Fruit fly (Drosophila melanogaster) whole organism, embryonic: Measurements from ENCODE around the gene CG34056.

Experiments used
- ATbp ChIP-seq: fragments of 200-800 bp; sonication (Bioruptor generic); optimal IDR thresholded peaks from 2 replicates; lab custom pipeline; 2017; ENCODE audit warnings: missing biosample characterization, mild to moderate bottlenecking, missing genetic modification characterization, missing genetic modification reagents
- Aef1 ChIP-seq: fragments of 200-800 bp; sonication (Bioruptor generic); IDR thresholded peaks from 3 replicates; pipeline ENCODE4 v1.3.6; 2022; ENCODE audit warnings: missing biosample characterization, missing genetic modification characterization
- Antp ChIP-seq: fragments of 200-800 bp; sonication (Bioruptor generic); optimal IDR thresholded peaks from 3 replicates; lab custom pipeline; 2016; ENCODE audit warnings: missing biosample characterization, missing genetic modification characterization
- Atf6 ChIP-seq: fragments of 200-800 bp; sonication (Bioruptor generic); IDR thresholded peaks from 2 replicates; pipeline ENCODE4 v1.3.6; 2022; ENCODE audit warnings: missing biosample characterization, missing genetic modification characterization
- Bteb2 ChIP-seq: fragments of 200-800 bp; sonication (Bioruptor generic); optimal IDR thresholded peaks from 2 replicates; lab custom pipeline; 2016; ENCODE audit warnings: missing biosample characterization, missing genetic modification characterization
- CG10209 ChIP-seq: fragments of 200-800 bp; sonication (Bioruptor generic); optimal IDR thresholded peaks from 3 replicates; lab custom pipeline; 2017; ENCODE audit warnings: missing biosample characterization, mild to moderate bottlenecking, missing genetic modification characterization, missing genetic modification reagents
- CG11456 ChIP-seq: fragments of 200-800 bp; sonication (Bioruptor generic); IDR thresholded peaks from 3 replicates; pipeline ENCODE4 v1.3.6; 2022; ENCODE audit warnings: missing biosample characterization, missing genetic modification characterization
- CG11560 ChIP-seq: fragments of 200-800 bp; sonication (Bioruptor generic); IDR thresholded peaks from 3 replicates; pipeline ENCODE4 v1.3.6; 2022; ENCODE audit warnings: missing biosample characterization, missing genetic modification characterization
- CG12071 ChIP-seq: fragments of 200-800 bp; sonication (Bioruptor generic); optimal IDR thresholded peaks from 3 replicates; lab custom pipeline; 2018; ENCODE audit warnings: missing biosample characterization, mild to moderate bottlenecking, missing genetic modification characterization
- CG12391 ChIP-seq: fragments of 200-800 bp; sonication (Bioruptor generic); optimal IDR thresholded peaks from 3 replicates; lab custom pipeline; 2018; ENCODE audit warnings: missing biosample characterization, mild to moderate bottlenecking, missing genetic modification characterization, moderate library complexity
- CG14667 ChIP-seq: fragments of 200-800 bp; sonication (Bioruptor generic); IDR thresholded peaks from 2 replicates; pipeline ENCODE4 v1.3.6; 2022; ENCODE audit warnings: missing biosample characterization, missing genetic modification characterization
- CG17359 ChIP-seq: fragments of 200-800 bp; sonication (Bioruptor generic); optimal IDR thresholded peaks from 3 replicates; lab custom pipeline; 2018; ENCODE audit warnings: missing biosample characterization, mild to moderate bottlenecking, missing genetic modification characterization, moderate library complexity
- CG17802 ChIP-seq: fragments of 200-800 bp; sonication (Bioruptor generic); optimal IDR thresholded peaks from 2 replicates; lab custom pipeline; 2018; ENCODE audit warnings: missing biosample characterization, mild to moderate bottlenecking, missing genetic modification characterization, moderate library complexity
- CG1792 ChIP-seq: fragments of 200-800 bp; sonication (Bioruptor generic); optimal IDR thresholded peaks from 2 replicates; lab custom pipeline; 2016; ENCODE audit warnings: missing biosample characterization, missing genetic modification characterization
- CG2678 ChIP-seq: fragments of 200-800 bp; sonication (Bioruptor generic); optimal IDR thresholded peaks from 3 replicates; lab custom pipeline; 2019; ENCODE audit warnings: missing biosample characterization, mild to moderate bottlenecking, missing genetic modification characterization, moderate library complexity
- CG31441 ChIP-seq: fragments of 200-800 bp; sonication (Bioruptor generic); IDR thresholded peaks from 2 replicates; pipeline ENCODE4 v1.3.6; 2022; ENCODE audit warnings: missing biosample characterization, missing genetic modification characterization
- CG32532 ChIP-seq: fragments of 200-800 bp; sonication (Bioruptor generic); IDR thresholded peaks from 2 replicates; pipeline ENCODE4 v1.3.6; 2022; ENCODE audit warnings: missing biosample characterization, missing genetic modification characterization
- CG32767 ChIP-seq: fragments of 200-800 bp; sonication (Bioruptor generic); IDR thresholded peaks from 2 replicates; pipeline ENCODE4 v1.3.6; 2022; ENCODE audit warnings: missing biosample characterization, missing genetic modification characterization
- CG4707 ChIP-seq: fragments of 200-800 bp; sonication (Bioruptor generic); optimal IDR thresholded peaks from 2 replicates; lab custom pipeline; 2018; ENCODE audit warnings: missing biosample characterization, mild to moderate bottlenecking, missing genetic modification characterization, moderate library complexity
- CG4854 ChIP-seq: fragments of 200-800 bp; sonication (Bioruptor generic); optimal IDR thresholded peaks from 2 replicates; lab custom pipeline; 2016; ENCODE audit warnings: missing biosample characterization, missing genetic modification characterization, inconsistent platforms
- CG5245 ChIP-seq: fragments of 200-800 bp; sonication (Bioruptor generic); optimal IDR thresholded peaks from 3 replicates; lab custom pipeline; 2016; ENCODE audit warnings: missing biosample characterization, missing genetic modification characterization
- CG6272 ChIP-seq: fragments of 200-800 bp; sonication (Bioruptor generic); IDR thresholded peaks from 2 replicates; pipeline ENCODE4 v1.3.6; 2022; ENCODE audit warnings: missing biosample characterization, missing genetic modification characterization
- CG6689 ChIP-seq: fragments of 200-800 bp; sonication (Bioruptor generic); IDR thresholded peaks from 2 replicates; pipeline ENCODE4 v1.3.6; 2022; ENCODE audit warnings: missing biosample characterization, missing genetic modification characterization
- CG7928 ChIP-seq: fragments of 200-800 bp; sonication (Bioruptor generic); optimal IDR thresholded peaks from 2 replicates; lab custom pipeline; 2017; ENCODE audit warnings: missing biosample characterization, mild to moderate bottlenecking, missing genetic modification characterization
- CG8765 ChIP-seq: fragments of 200-800 bp; sonication (Bioruptor generic); IDR thresholded peaks from 2 replicates; pipeline ENCODE4 v1.3.6; 2022; ENCODE audit warnings: missing biosample characterization, missing genetic modification characterization
- Chrac-16 ChIP-seq: fragments of 200-800 bp; sonication (Bioruptor generic); optimal IDR thresholded peaks from 3 replicates; lab custom pipeline; 2016; ENCODE audit warnings: missing biosample characterization, missing genetic modification characterization
- Dip2 ChIP-seq: fragments of 200-800 bp; sonication (Bioruptor generic); IDR thresholded peaks from 2 replicates; pipeline ENCODE4 v1.3.6; 2022; ENCODE audit warnings: missing biosample characterization, missing genetic modification characterization
- Hmr ChIP-seq: fragments of 200-800 bp; sonication (Bioruptor generic); optimal IDR thresholded peaks from 3 replicates; lab custom pipeline; 2017; ENCODE audit warnings: mild to moderate bottlenecking, missing biosample characterization, missing genetic modification reagents, missing genetic modification characterization
- Meics ChIP-seq: fragments of 200-800 bp; sonication (Bioruptor generic); optimal IDR thresholded peaks from 2 replicates; lab custom pipeline; 2017; ENCODE audit warnings: missing biosample characterization, mild to moderate bottlenecking, missing genetic modification characterization
- Ptx1 ChIP-seq: fragments of 200-800 bp; sonication (Bioruptor generic); IDR thresholded peaks from 2 replicates; pipeline ENCODE4 v1.3.6; 2022; ENCODE audit warnings: missing biosample characterization, missing genetic modification characterization
- Spps ChIP-seq: fragments of 200-800 bp; sonication (Bioruptor generic); optimal IDR thresholded peaks from 2 replicates; lab custom pipeline; 2018; ENCODE audit warnings: missing biosample characterization, mild to moderate bottlenecking, missing genetic modification characterization
- Vsx1 ChIP-seq: fragments of 200-800 bp; sonication (Bioruptor generic); optimal IDR thresholded peaks from 2 replicates; lab custom pipeline; 2017; ENCODE audit warnings: missing biosample characterization, mild to moderate bottlenecking, missing genetic modification characterization, missing genetic modification reagents
- bsh ChIP-seq, 2 experiments: fragments of 200-800 bp; sonication (Bioruptor generic); optimal IDR thresholded peaks; 2 replicates each; lab custom pipeline; 2017 to 2018; ENCODE audit warnings: mild to moderate bottlenecking in 2 of 2, missing biosample characterization in 2 of 2, missing genetic modification characterization in 2 of 2, moderate library complexity in 1 of 2
- ems ChIP-seq: fragments of 200-800 bp; sonication (Bioruptor generic); optimal IDR thresholded peaks from 3 replicates; lab custom pipeline; 2016; ENCODE audit warnings: missing biosample characterization, missing genetic modification characterization
- esg ChIP-seq: fragments of 200-800 bp; sonication (Bioruptor generic); conservative IDR thresholded peaks from 2 replicates; pipeline ENCODE4 v1.3.6; 2022; ENCODE audit warnings: missing biosample characterization, missing genetic modification characterization
- exex ChIP-seq: fragments of 200-800 bp; sonication (Bioruptor generic); optimal IDR thresholded peaks from 4 replicates; lab custom pipeline; 2018; ENCODE audit warnings: missing biosample characterization, mild to moderate bottlenecking, missing genetic modification characterization, moderate library complexity
- gcm2 ChIP-seq: fragments of 200-800 bp; sonication (Bioruptor generic); optimal IDR thresholded peaks from 2 replicates; lab custom pipeline; 2016; ENCODE audit warnings: missing biosample characterization, missing genetic modification characterization
- h ChIP-seq: fragments of >200 bp; optimal IDR thresholded peaks from 2 replicates; lab custom pipeline; 2017
- lab ChIP-seq: fragments of 200-800 bp; sonication (Bioruptor generic); optimal IDR thresholded peaks from 3 replicates; lab custom pipeline; 2017; ENCODE audit warnings: missing biosample characterization, missing genetic modification characterization, mild to moderate bottlenecking, moderate library complexity, missing genetic modification reagents
- otp ChIP-seq: fragments of 200-800 bp; sonication (Bioruptor generic); IDR thresholded peaks from 3 replicates; pipeline ENCODE4, ENCODE4 v1.3.6; 2022; ENCODE audit warnings: missing biosample characterization, missing genetic modification characterization
- pb ChIP-seq: fragments of 200-800 bp; sonication (Bioruptor generic); optimal IDR thresholded peaks from 3 replicates; lab custom pipeline; 2016; ENCODE audit warnings: missing biosample characterization, missing genetic modification characterization
- pho ChIP-seq: fragments of 200-800 bp; sonication (Bioruptor generic); optimal IDR thresholded peaks from 2 replicates; lab custom pipeline; 2016; ENCODE audit warnings: missing biosample characterization, missing genetic modification characterization
- pnt ChIP-seq: fragments of 200-800 bp; sonication (Bioruptor generic); optimal IDR thresholded peaks from 3 replicates; lab custom pipeline; 2016; ENCODE audit warnings: missing biosample characterization, missing genetic modification characterization
- ranshi ChIP-seq: fragments of 200-800 bp; sonication (Bioruptor generic); IDR thresholded peaks from 2 replicates; pipeline ENCODE4 v1.3.6; 2022; ENCODE audit warnings: missing biosample characterization, missing genetic modification characterization
- ro ChIP-seq: fragments of 200-800 bp; sonication (Bioruptor generic); IDR thresholded peaks from 2 replicates; pipeline ENCODE4 v1.3.6; 2022; ENCODE audit warnings: missing biosample characterization, missing genetic modification characterization
- salm ChIP-seq: fragments of 200-800 bp; sonication (Bioruptor generic); optimal IDR thresholded peaks from 2 replicates; lab custom pipeline; 2018; ENCODE audit warnings: missing biosample characterization, mild to moderate bottlenecking, missing genetic modification characterization
- sens-2 ChIP-seq: fragments of 200-800 bp; sonication (Bioruptor generic); IDR thresholded peaks from 2 replicates; pipeline ENCODE4 v1.3.6; 2022; ENCODE audit warnings: missing biosample characterization, missing genetic modification characterization
- shn ChIP-seq: fragments of 200-800 bp; sonication (Bioruptor generic); optimal IDR thresholded peaks from 3 replicates; lab custom pipeline; 2016; ENCODE audit warnings: missing biosample characterization, missing genetic modification characterization
- sqz ChIP-seq: fragments of 200-800 bp; sonication (Bioruptor generic); optimal IDR thresholded peaks from 3 replicates; lab custom pipeline; 2018; ENCODE audit warnings: missing biosample characterization, mild to moderate bottlenecking, missing genetic modification characterization
- sug ChIP-seq: fragments of 200-800 bp; optimal IDR thresholded peaks from 2 replicates; lab custom pipeline; 2019; ENCODE audit warnings: missing biosample characterization, mild to moderate bottlenecking, missing genetic modification characterization, moderate library complexity
- wek ChIP-seq: fragments of 200-800 bp; sonication (Bioruptor generic); optimal IDR thresholded peaks from 3 replicates; lab custom pipeline; 2018; ENCODE audit warnings: missing biosample characterization, mild to moderate bottlenecking, missing genetic modification characterization, moderate library complexity
- zfh1 ChIP-seq: fragments of 200-800 bp; sonication (Bioruptor generic); IDR thresholded peaks from 3 replicates; pipeline ENCODE4 v1.3.6; 2022; ENCODE audit warnings: missing biosample characterization, missing genetic modification characterization

Gene CG34056

dm6 chr3L:917225-917624 lies 21.5 kb downstream of the CG34056 start (continued):
- TF ChIP-seq sqz (no peak), h (lab: Kevin White, UChicago) (no peak), ro (GFP tag; lab: Robert Waterston, UW) (no peak), CG6272 (GFP tag; lab: Robert Waterston, UW) (no peak), CG7928 (no peak), CG5245 (GFP tag; lab: Kevin White, UChicago) (no peak), bsh (GFP tag; optimal IDR thresholded peaks at IDR 0.05; lab: Kevin White, UChicago) (peak in 1 of 2 experiments; percentile 22), Antp (GFP tag; lab: Kevin White, UChicago) (no peak), Atf6 (GFP tag; lab: Robert Waterston, UW) (no peak), lab (GFP tag; lab: Kevin White, UChicago) (peak; percentile 2), Bteb2 (GFP tag; lab: Kevin White, UChicago) (no peak), Vsx1 (no peak), Ptx1 (GFP tag; lab: Robert Waterston, UW) (peak; percentile 39), CG14667 (GFP tag; lab: Robert Waterston, UW) (0 out of 2 replicates have a peak, but pooled peaks have one; percentile 41), CG12071 (no peak), CG12391 (tag; lab: Kevin White, UChicago) (peak; percentile 10), CG2678 (peak; percentile 72), wek (no peak), sug (tag; lab: Kevin White, UChicago) (no peak), esg (GFP tag; lab: Robert Waterston, UW) (peak; percentile 27), gcm2 (GFP tag; lab: Kevin White, UChicago) (no peak), CG4854 (GFP tag; lab: Kevin White, UChicago) (no peak), exex (no peak), CG6689 (GFP tag; lab: Robert Waterston, UW) (peak; percentile 58; the same call in 1 of the 2 replicates), salm (tag; lab: Kevin White, UChicago) (no peak), CG11560 (tag; lab: Robert Waterston, UW) (no peak), CG1792 (no peak), ranshi (GFP tag; lab: Robert Waterston, UW) (peak; percentile 47; the same call in 1 of the 2 replicates), CG32767 (GFP tag; lab: Robert Waterston, UW) (no peak), CG4707 (GFP tag; lab: Kevin White, UChicago) (no peak), CG11456 (GFP tag; lab: Robert Waterston, UW) (0 out of 3 replicates have a peak, but pooled peaks have one; percentile 19), pb (GFP tag; lab: Kevin White, UChicago) (no peak), sens-2 (no peak), ems (GFP tag; lab: Kevin White, UChicago) (no peak), Hmr (peak; percentile 58), CG17802 (tag; lab: Kevin White, UChicago) (no peak), CG32532 (GFP tag; lab: Robert Waterston, UW) (peak; percentile 52; the same call in 1 of the 2 replicates), Dip2 (GFP tag; lab: Robert Waterston, UW) (no peak), Spps (tag; lab: Kevin White, UChicago) (no peak), Meics (GFP tag; lab: Kevin White, UChicago) (peak; percentile 46), CG8765 (GFP tag; lab: Robert Waterston, UW) (no peak), ATbp (no peak), shn (GFP tag; lab: Kevin White, UChicago) (no peak), zfh1 (0 out of 3 replicates have a peak, but pooled peaks have one; percentile 14), otp (GFP tag; lab: Robert Waterston, UW) (no peak), Chrac-16 (GFP tag; lab: Kevin White, UChicago) (no peak), pnt (GFP tag; lab: Kevin White, UChicago) (no peak), Aef1 (no peak), CG10209 (GFP tag; lab: Kevin White, UChicago) (no peak), CG17359 (peak; percentile 62), pho (GFP tag; lab: Kevin White, UChicago) (no peak), CG31441 (GFP tag; lab: Robert Waterston, UW) (peak; percentile 37; the same call in 1 of the 2 replicates)
